Fruit fly (Drosophila melanogaster) whole organism, adult: ENCODE measurements around the gene PGRP-LB.
A peak's percentile ranks its signal among the peaks of the same experiment; 100 is the strongest.

Source experiments
- CG11617 ChIP-seq: fragments of 200-800 bp; sonication (Bioruptor generic); optimal IDR thresholded peaks from 2 replicates; lab custom pipeline; 2017; ENCODE audit warnings: mild to moderate bottlenecking, missing biosample characterization, missing genetic modification reagents, missing genetic modification characterization
- CG12768 ChIP-seq: fragments of 200-800 bp; sonication (Bioruptor generic); optimal IDR thresholded peaks from 2 replicates; lab custom pipeline; 2017; ENCODE audit warnings: missing biosample characterization, missing genetic modification characterization, mild to moderate bottlenecking, moderate library complexity, missing genetic modification reagents
- CG14711 ChIP-seq: fragments of 200-800 bp; sonication (Bioruptor generic); optimal IDR thresholded peaks from 2 replicates; lab custom pipeline; 2018; ENCODE audit warnings: missing biosample characterization, mild to moderate bottlenecking, missing genetic modification characterization, moderate library complexity
- CG1620 ChIP-seq: fragments of 200-800 bp; sonication (Bioruptor generic); optimal IDR thresholded peaks from 2 replicates; lab custom pipeline; 2016; ENCODE audit warnings: missing biosample characterization, missing genetic modification characterization
- CG33017 ChIP-seq: fragments of 200-800 bp; sonication (Bioruptor generic); optimal IDR thresholded peaks from 2 replicates; lab custom pipeline; 2018; ENCODE audit warnings: missing biosample characterization, mild to moderate bottlenecking, missing genetic modification characterization, moderate library complexity
- CG5204 ChIP-seq: fragments of 200-800 bp; sonication (Bioruptor generic); optimal IDR thresholded peaks from 2 replicates; lab custom pipeline; 2016; ENCODE audit warnings: missing biosample characterization, missing genetic modification characterization
- CG7045 ChIP-seq: fragments of 200-800 bp; sonication (Bioruptor generic); optimal IDR thresholded peaks from 2 replicates; lab custom pipeline; 2017; ENCODE audit warnings: missing biosample characterization, mild to moderate bottlenecking, missing genetic modification characterization
- CG7101 ChIP-seq: fragments of 200-800 bp; sonication (Bioruptor generic); optimal IDR thresholded peaks from 2 replicates; lab custom pipeline; 2018; ENCODE audit warnings: missing biosample characterization, mild to moderate bottlenecking, missing genetic modification characterization, moderate library complexity
- Clk ChIP-seq: fragments of 200-800 bp; sonication (Bioruptor generic); optimal IDR thresholded peaks from 2 replicates; lab custom pipeline; 2017; ENCODE audit warnings: missing biosample characterization, missing genetic modification characterization
- Crg-1 ChIP-seq: fragments of 200-800 bp; sonication (Bioruptor generic); optimal IDR thresholded peaks from 2 replicates; lab custom pipeline; 2016; ENCODE audit warnings: missing biosample characterization, missing genetic modification characterization
- Hr96 ChIP-seq: fragments of 200-800 bp; sonication (Bioruptor generic); optimal IDR thresholded peaks from 2 replicates; lab custom pipeline; 2016; ENCODE audit warnings: missing biosample characterization, missing genetic modification characterization
- Mnt ChIP-seq: fragments of 200-800 bp; sonication (Bioruptor generic); optimal IDR thresholded peaks from 2 replicates; lab custom pipeline; 2016; ENCODE audit warnings: missing biosample characterization, mild to moderate bottlenecking, missing genetic modification characterization
- bab1 ChIP-seq: fragments of 200-800 bp; sonication (Bioruptor generic); optimal IDR thresholded peaks from 3 replicates; lab custom pipeline; 2019; ENCODE audit warnings: missing biosample characterization, mild to moderate bottlenecking, missing genetic modification characterization, moderate library complexity
- cic ChIP-seq: fragments of 200-800 bp; sonication (Bioruptor generic); optimal IDR thresholded peaks from 2 replicates; lab custom pipeline; 2017; ENCODE audit warnings: missing biosample characterization, mild to moderate bottlenecking, missing genetic modification characterization, moderate library complexity
- cnc ChIP-seq, 2 experiments: fragments of >200 bp; optimal IDR thresholded peaks; 2 replicates each; lab custom pipeline; 2017
- kay ChIP-seq: fragments of 200-800 bp; sonication (Bioruptor generic); peaks from one replicate; lab custom pipeline; 2016; ENCODE audit warnings: missing biosample characterization, missing genetic modification characterization, borderline replicate concordance
- ovo ChIP-seq: fragments of 200-800 bp; sonication (Bioruptor generic); optimal IDR thresholded peaks from 2 replicates; lab custom pipeline; 2016; ENCODE audit warnings: missing biosample characterization, missing genetic modification characterization
- pad ChIP-seq: fragments of 200-800 bp; sonication (Bioruptor generic); optimal IDR thresholded peaks from 3 replicates; lab custom pipeline; 2017; ENCODE audit warnings: missing biosample characterization, missing genetic modification characterization, mild to moderate bottlenecking, moderate library complexity, missing genetic modification reagents
- tj ChIP-seq: fragments of 200-800 bp; sonication (Bioruptor generic); optimal IDR thresholded peaks from 3 replicates; lab custom pipeline; 2017; ENCODE audit warnings: missing biosample characterization, mild to moderate bottlenecking, missing genetic modification characterization, moderate library complexity
- toe ChIP-seq: fragments of 200-800 bp; sonication (Bioruptor generic); optimal IDR thresholded peaks from 2 replicates; lab custom pipeline; 2016; ENCODE audit warnings: missing biosample characterization, missing genetic modification characterization

PGRP-LB gene

DNA sequence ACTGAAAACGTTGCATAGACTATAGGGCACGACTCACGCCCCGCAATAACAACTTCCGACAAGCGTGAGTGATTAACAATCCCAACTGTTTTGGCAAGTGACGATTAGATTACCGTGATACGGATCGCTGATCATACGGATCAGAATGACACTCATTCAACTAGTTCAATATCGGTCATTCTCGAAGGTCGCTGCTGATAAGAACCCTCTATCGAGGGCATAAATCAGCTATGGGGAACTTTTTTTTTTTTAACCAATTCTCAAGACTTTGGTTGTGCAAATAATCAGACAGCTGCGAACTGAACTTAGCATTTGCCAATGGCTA, 1.5 kb downstream of the PGRP-LB start:
- TF ChIP-seq cnc (optimal IDR thresholded peaks at IDR 0.05; lab: Kevin White, UChicago): no peak
- no peak for TF ChIP-seq Mnt
- no peak for TF ChIP-seq bab1 (GFP tag; lab: Kevin White, UChicago)
- TF ChIP-seq Hr96 (GFP tag; lab: Kevin White, UChicago): no peak
- TF ChIP-seq CG7101 (tag; lab: Kevin White, UChicago): no peak
- no peak for TF ChIP-seq cic (GFP tag; lab: Kevin White, UChicago)
- TF ChIP-seq kay (GFP tag; lab: Kevin White, UChicago): no peak
- no peak for TF ChIP-seq toe (GFP tag; lab: Kevin White, UChicago)
- no peak for TF ChIP-seq Crg-1 (GFP tag; lab: Kevin White, UChicago)
- no peak for TF ChIP-seq ovo (GFP tag; lab: Kevin White, UChicago)
- TF ChIP-seq tj (GFP tag; lab: Kevin White, UChicago): no peak
- no peak for TF ChIP-seq Clk (GFP tag; lab: Kevin White, UChicago)
- TF ChIP-seq CG12768: no peak
- no peak for TF ChIP-seq CG14711
- TF ChIP-seq CG33017: no peak

DNA sequence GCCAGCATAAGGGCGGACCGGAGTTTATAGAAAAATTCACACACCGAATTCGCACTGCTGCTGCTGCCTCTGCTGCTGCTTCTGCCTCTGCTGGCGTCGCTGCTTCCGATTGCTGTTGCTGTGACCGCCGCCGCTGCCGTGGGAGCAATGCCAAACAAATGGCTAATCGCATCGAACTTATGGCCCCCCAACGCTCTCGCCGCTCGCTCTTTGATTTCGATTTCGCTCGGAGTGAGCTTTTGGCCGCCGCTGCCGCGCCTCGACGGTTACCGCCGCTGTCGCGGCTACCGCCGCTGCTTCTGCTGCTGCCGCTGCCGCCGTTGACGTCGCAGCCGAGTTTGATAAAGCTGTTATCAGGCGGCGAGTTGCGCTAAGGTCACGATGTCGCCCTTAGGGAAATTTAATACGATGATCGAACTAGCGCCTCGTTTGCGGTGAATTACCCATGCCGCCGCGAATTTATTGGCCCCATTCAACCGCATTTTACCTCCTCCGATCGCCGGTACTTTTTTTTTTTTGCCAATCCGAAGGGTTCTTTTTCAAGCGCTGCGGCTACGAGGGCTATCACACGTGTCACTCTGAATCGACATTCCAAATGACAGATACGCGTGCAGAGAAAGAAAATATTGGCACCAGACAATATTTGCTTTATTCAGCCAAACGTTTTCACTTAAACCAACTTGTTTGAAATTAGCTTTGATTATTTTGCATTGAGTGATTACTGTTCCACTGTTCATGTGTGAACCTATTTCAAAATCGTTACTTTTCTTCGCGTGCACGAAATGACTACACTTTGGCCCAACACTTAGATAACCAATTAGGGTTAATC, 2.1 kb downstream of the PGRP-LB start:
- TF ChIP-seq Hr96 (GFP tag; lab: Kevin White, UChicago) (peak; percentile 17), Crg-1 (GFP tag; lab: Kevin White, UChicago) (no peak), bab1 (GFP tag; lab: Kevin White, UChicago) (no peak), kay (GFP tag; lab: Kevin White, UChicago) (peak; percentile 59), toe (GFP tag; lab: Kevin White, UChicago) (no peak), CG1620 (GFP tag; lab: Kevin White, UChicago) (no peak), Clk (GFP tag; lab: Kevin White, UChicago) (no peak), pad (GFP tag; lab: Kevin White, UChicago) (peak; percentile 17), CG33017 (peak; percentile 72), CG7101 (tag; lab: Kevin White, UChicago) (peak; percentile 72), CG11617 (peak; percentile 54), tj (GFP tag; lab: Kevin White, UChicago) (no peak), cic (GFP tag; lab: Kevin White, UChicago) (no peak), CG5204 (GFP tag; lab: Kevin White, UChicago) (no peak), CG12768 (peak; percentile 59), CG14711 (peak; percentile 66), ovo (GFP tag; lab: Kevin White, UChicago) (no peak), Mnt (peak; percentile 47), CG7045 (no peak), cnc (optimal IDR thresholded peaks at IDR 0.05; lab: Kevin White, UChicago) (no peak)

DNA sequence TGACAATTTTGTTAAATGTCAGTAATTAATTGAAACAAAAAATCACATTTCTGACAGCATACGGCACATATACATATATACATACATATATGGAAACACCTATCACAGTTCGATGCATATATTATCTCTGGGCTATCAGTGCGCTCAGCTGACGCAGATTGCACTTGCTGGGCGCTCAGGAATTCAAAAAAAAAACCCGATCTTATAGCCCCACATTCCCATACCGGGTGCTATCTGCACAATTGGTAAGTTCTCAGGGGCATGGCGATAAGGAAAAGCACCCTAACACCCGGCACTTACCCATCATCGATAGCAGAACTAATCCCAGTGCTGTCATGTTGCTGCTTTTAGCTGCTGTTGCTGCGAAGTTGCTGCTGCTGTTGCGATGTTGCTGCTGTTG, 3.1 kb downstream of the PGRP-LB start:
- TF ChIP-seq kay (GFP tag; lab: Kevin White, UChicago): peak; percentile 14
- TF ChIP-seq pad (GFP tag; lab: Kevin White, UChicago): no peak

DNA sequence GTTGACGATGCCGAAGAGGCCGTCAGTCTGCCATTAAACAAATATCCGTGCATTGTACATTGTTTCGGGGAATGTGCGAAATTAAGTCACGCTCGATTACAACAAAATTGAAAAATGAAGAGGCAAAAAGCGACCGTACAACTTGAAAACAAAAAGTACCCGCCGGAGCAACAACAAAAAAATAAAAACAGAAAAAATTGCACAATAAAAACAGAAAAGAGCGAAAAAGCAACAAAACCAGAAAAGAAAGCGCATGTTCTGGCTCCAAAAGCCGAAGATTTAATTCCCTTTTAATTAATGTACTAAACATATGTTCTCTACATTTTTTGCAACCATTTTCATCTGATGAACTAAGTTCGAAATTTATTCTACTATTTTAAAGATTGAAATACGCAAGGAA, 3.8 kb downstream of the PGRP-LB start:
- TF ChIP-seq bab1 (GFP tag; lab: Kevin White, UChicago) (no peak), CG1620 (GFP tag; lab: Kevin White, UChicago) (no peak), CG12768 (no peak), CG14711 (no peak), Hr96 (GFP tag; lab: Kevin White, UChicago) (no peak), Clk (GFP tag; lab: Kevin White, UChicago) (no peak), CG33017 (no peak), tj (GFP tag; lab: Kevin White, UChicago) (no peak), CG5204 (GFP tag; lab: Kevin White, UChicago) (no peak), kay (GFP tag; lab: Kevin White, UChicago) (no peak), toe (GFP tag; lab: Kevin White, UChicago) (no peak), cnc (optimal IDR thresholded peaks at IDR 0.05; lab: Kevin White, UChicago) (no peak), pad (GFP tag; lab: Kevin White, UChicago) (no peak), CG7101 (tag; lab: Kevin White, UChicago) (no peak)

DNA sequence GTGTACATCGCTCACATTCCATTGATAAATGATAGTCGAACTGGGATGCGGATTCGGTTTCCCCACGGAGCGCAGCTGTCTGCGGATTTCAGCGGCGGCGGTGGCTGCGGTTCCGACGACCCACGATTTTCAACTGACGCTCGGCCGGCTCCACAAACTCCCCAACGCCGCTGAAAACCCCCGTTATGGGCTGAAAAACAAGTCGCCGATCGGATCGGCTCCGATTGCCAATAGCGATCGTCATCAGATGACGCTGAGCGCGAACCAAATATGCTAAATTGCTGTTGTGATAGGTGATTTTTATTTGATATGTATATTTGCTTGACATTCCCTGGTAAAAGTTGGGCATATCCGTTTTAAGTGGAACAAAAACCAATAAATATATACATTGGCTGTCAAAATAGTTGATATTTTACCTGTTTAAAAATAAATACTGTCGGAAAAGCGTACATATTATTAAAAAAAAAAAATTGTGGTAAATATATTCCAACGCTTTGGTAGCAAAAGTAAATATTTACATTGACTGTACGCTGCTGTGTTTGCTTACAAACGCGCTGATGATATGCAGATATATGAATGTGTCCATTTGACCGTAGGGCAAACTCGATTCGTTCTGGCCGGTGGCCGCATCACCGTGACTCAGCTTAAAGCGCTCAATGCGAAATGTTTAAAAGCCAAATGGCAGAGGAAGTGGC, 6.0 kb downstream of the PGRP-LB start:
- TF ChIP-seq kay (GFP tag; lab: Kevin White, UChicago) (peak; percentile 87), Mnt (no peak), toe (GFP tag; lab: Kevin White, UChicago) (peak; percentile 46), cnc (optimal IDR thresholded peaks at IDR 0.05; lab: Kevin White, UChicago) (peak; percentile 69 to 92), Hr96 (GFP tag; lab: Kevin White, UChicago) (peak; percentile 25), CG11617 (peak; percentile 73), CG14711 (peak; percentile 55), CG5204 (GFP tag; lab: Kevin White, UChicago) (peak; percentile 58), cic (GFP tag; lab: Kevin White, UChicago) (peak; percentile 57), CG7045 (peak; percentile 56), ovo (GFP tag; lab: Kevin White, UChicago) (peak; percentile 48), tj (GFP tag; lab: Kevin White, UChicago) (peak; percentile 71), pad (GFP tag; lab: Kevin White, UChicago) (peak; percentile 61), Clk (GFP tag; lab: Kevin White, UChicago) (peak; percentile 49), CG33017 (peak; percentile 78), Crg-1 (GFP tag; lab: Kevin White, UChicago) (no peak), bab1 (GFP tag; lab: Kevin White, UChicago) (peak; percentile 81), CG1620 (GFP tag; lab: Kevin White, UChicago) (peak; percentile 34), CG12768 (peak; percentile 64), CG7101 (tag; lab: Kevin White, UChicago) (peak; percentile 68)
